Fruit fly (Drosophila melanogaster) whole organism: ENCODE results near the gene mRRF1.

ENCODE experiments used
- CG8478 ChIP-seq: fragments of >200 bp; optimal IDR thresholded peaks from 2 replicates; lab custom pipeline; 2018; ENCODE audit warnings: inconsistent platforms
- Dll ChIP-seq: fragments of >200 bp; optimal IDR thresholded peaks from 2 replicates; lab custom pipeline; 2017
- EcR ChIP-seq, 2 experiments: fragments of >200 bp; optimal IDR thresholded peaks; 2 replicates each; lab custom pipeline; 2017; ENCODE audit warnings: missing biosample characterization in 2 of 2, missing genetic modification characterization in 2 of 2, missing genetic modification reagents in 2 of 2
- pan ChIP-seq: fragments of >200 bp; optimal IDR thresholded peaks from 2 replicates; lab custom pipeline; 2017
- psq ChIP-seq: fragments of >200 bp; optimal IDR thresholded peaks from 2 replicates; lab custom pipeline; 2017
- usp ChIP-seq: fragments of >200 bp; optimal IDR thresholded peaks from 2 replicates; lab custom pipeline; 2017; ENCODE audit warnings: missing biosample characterization, missing genetic modification characterization, mixed read lengths

Gene mRRF1

dm6 chr3L:9402157-9402890 lies 38.2 kb downstream of the mRRF1 start, which contains the start of gene eIF4E1:
TSS of gene eIF4E1 (minus strand) at chr3L:9402460.
- TF ChIP-seq pan (lab: Kevin White, UChicago) (no peak), psq (lab: Kevin White, UChicago) (no peak), usp (GFP tag; lab: Kevin White, UChicago) (no peak), Dll (no peak), EcR (GFP tag; optimal IDR thresholded peaks at IDR 0.05; lab: Kevin White, UChicago) (no peak), CG8478 (no peak)

dm6 chr3L:9404497-9404896 lies 40.3 kb downstream of the mRRF1 start, which contains the start of gene Cpr67B:
TSS of gene Cpr67B (plus strand) at chr3L:9404797.
- TF ChIP-seq usp (GFP tag; lab: Kevin White, UChicago) (no peak), EcR (GFP tag; optimal IDR thresholded peaks at IDR 0.05; lab: Kevin White, UChicago) (no peak), pan (lab: Kevin White, UChicago) (no peak)

DNA sequence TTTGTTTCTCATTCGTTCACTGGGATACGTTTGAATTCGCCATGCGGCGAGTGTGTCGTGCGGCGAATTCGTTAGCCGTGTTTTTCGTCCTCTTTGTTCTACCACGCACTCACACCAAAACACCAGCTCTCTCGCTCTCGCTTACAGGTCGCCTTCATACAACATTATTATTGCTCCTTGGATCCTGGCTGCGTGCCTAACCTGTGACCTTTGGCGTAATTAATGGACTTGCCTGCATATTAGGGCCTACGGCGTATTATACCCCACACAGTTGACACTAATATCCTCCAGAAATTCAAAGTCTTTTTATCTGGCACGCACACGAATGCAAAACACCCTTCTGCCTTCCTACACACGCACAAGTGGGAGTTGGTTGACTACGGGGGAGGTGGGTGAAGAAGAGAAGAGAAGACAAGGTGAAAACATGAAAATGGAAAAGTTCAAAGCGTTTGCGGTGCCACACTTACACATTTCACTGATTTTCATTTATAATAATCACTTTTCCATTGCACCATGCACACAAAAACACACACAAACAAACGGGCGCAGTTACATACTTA lies 46.0 kb downstream of the mRRF1 start:
- TF ChIP-seq pan (lab: Kevin White, UChicago): no peak
- TF ChIP-seq EcR (GFP tag; optimal IDR thresholded peaks at IDR 0.05; lab: Kevin White, UChicago): no peak
- no peak for TF ChIP-seq usp (GFP tag; lab: Kevin White, UChicago)
- TF ChIP-seq Dll: no peak
- no peak for TF ChIP-seq CG8478
- no peak for TF ChIP-seq psq (lab: Kevin White, UChicago)

- no peak for TF ChIP-seq EcR (GFP tag; optimal IDR thresholded peaks at IDR 0.05; lab: Kevin White, UChicago)
- TF ChIP-seq pan (lab: Kevin White, UChicago): no peak
- TF ChIP-seq Dll: no peak
- TF ChIP-seq CG8478: no peak
- no peak for TF ChIP-seq usp (GFP tag; lab: Kevin White, UChicago)
- TF ChIP-seq psq (lab: Kevin White, UChicago): no peak
Observed at dm6 chr3L:9410754-9411423, 46.7 kb downstream of the mRRF1 start, which contains the start of the genes CG4022 and Cpsf5. TSS of gene CG4022 (minus strand) at chr3L:9410832. TSS of gene Cpsf5 (plus strand) at chr3L:9411038.
